Fruit fly (Drosophila melanogaster) whole organism, embryonic: Measurements from ENCODE around the gene da.
A peak's percentile ranks its signal among the peaks of the same experiment; 100 is the strongest.

Source experiments
- Ada2b ChIP-seq: fragments of 200-800 bp; sonication (Bioruptor generic); IDR thresholded peaks from 2 replicates; pipeline ENCODE4 v1.3.6; 2022; ENCODE audit warnings: missing biosample characterization, missing genetic modification characterization
- Asciz ChIP-seq: fragments of 200-800 bp; sonication (Bioruptor generic); optimal IDR thresholded peaks from 2 replicates; lab custom pipeline; 2017; ENCODE audit warnings: missing biosample characterization, mild to moderate bottlenecking, missing genetic modification characterization, missing genetic modification reagents
- Awh ChIP-seq: fragments of 200-800 bp; sonication (Bioruptor generic); IDR thresholded peaks from 2 replicates; pipeline ENCODE4, ENCODE4 v1.3.6; 2022; ENCODE audit warnings: missing biosample characterization, missing genetic modification characterization
- B-H1 ChIP-seq: fragments of 200-800 bp; sonication (Bioruptor generic); IDR thresholded peaks from 3 replicates; pipeline ENCODE4 v1.3.6; 2022; ENCODE audit warnings: missing biosample characterization, missing genetic modification characterization
- CG10321 ChIP-seq: fragments of 200-800 bp; sonication (Bioruptor generic); IDR thresholded peaks from 2 replicates; pipeline ENCODE4 v1.3.6; 2022; ENCODE audit warnings: missing biosample characterization, missing genetic modification characterization
- CG10565 ChIP-seq: fragments of 200-800 bp; sonication (Bioruptor generic); optimal IDR thresholded peaks from 3 replicates; lab custom pipeline; 2016; ENCODE audit warnings: missing biosample characterization, mild to moderate bottlenecking, missing genetic modification characterization
- CG11398 ChIP-seq: fragments of 200-800 bp; sonication (Bioruptor generic); optimal IDR thresholded peaks from 2 replicates; lab custom pipeline; 2016; ENCODE audit warnings: missing biosample characterization, missing genetic modification characterization
- CG12744 ChIP-seq: fragments of 200-800 bp; sonication (Bioruptor generic); optimal IDR thresholded peaks from 2 replicates; lab custom pipeline; 2016; ENCODE audit warnings: missing biosample characterization, missing genetic modification characterization
- CG13624 ChIP-seq: fragments of 200-800 bp; sonication (Bioruptor generic); optimal IDR thresholded peaks from 2 replicates; lab custom pipeline; 2016; ENCODE audit warnings: missing biosample characterization, missing genetic modification characterization
- CG18011 ChIP-seq: fragments of 200-800 bp; sonication (Bioruptor generic); optimal IDR thresholded peaks from 2 replicates; lab custom pipeline; 2017; ENCODE audit warnings: missing biosample characterization, missing genetic modification characterization, mild to moderate bottlenecking, moderate library complexity, missing genotype
- CG2712 ChIP-seq: fragments of 200-800 bp; optimal IDR thresholded peaks from 3 replicates; lab custom pipeline; 2019; ENCODE audit warnings: missing biosample characterization, mild to moderate bottlenecking, missing genetic modification characterization, moderate library complexity
- CG34224 ChIP-seq: fragments of 200-800 bp; sonication (Bioruptor generic); IDR thresholded peaks from 3 replicates; pipeline ENCODE4 v1.3.6; 2022; ENCODE audit warnings: missing biosample characterization, missing genetic modification characterization; ENCODE audit not compliant: partially characterized antibody
- CG4282 ChIP-seq: fragments of 200-800 bp; sonication (Bioruptor generic); optimal IDR thresholded peaks from 2 replicates; lab custom pipeline; 2016; ENCODE audit warnings: missing biosample characterization, missing genetic modification characterization
- CG4360 ChIP-seq: fragments of 200-800 bp; sonication (Bioruptor generic); IDR thresholded peaks from 2 replicates; pipeline ENCODE4 v1.3.6; 2022; ENCODE audit warnings: missing biosample characterization, missing genetic modification characterization
- CG4617 ChIP-seq: fragments of 200-800 bp; sonication (Bioruptor generic); optimal IDR thresholded peaks from 3 replicates; lab custom pipeline; 2016; ENCODE audit warnings: missing biosample characterization, missing genetic modification characterization, borderline replicate concordance
- CG4820 ChIP-seq: fragments of 200-800 bp; sonication (Bioruptor generic); optimal IDR thresholded peaks from 3 replicates; lab custom pipeline; 2016; ENCODE audit warnings: missing biosample characterization, missing genetic modification characterization
- Dip3 ChIP-seq: fragments of 200-800 bp; sonication (Bioruptor generic); optimal IDR thresholded peaks from 3 replicates; lab custom pipeline; 2016; ENCODE audit warnings: missing biosample characterization, missing genetic modification characterization
- Doc3 ChIP-seq: fragments of 200-800 bp; sonication (Bioruptor generic); IDR thresholded peaks from 3 replicates; pipeline ENCODE4 v1.3.6; 2022; ENCODE audit warnings: missing biosample characterization, missing genetic modification characterization; ENCODE audit not compliant: partially characterized antibody
- HLH4C ChIP-seq: fragments of 200-800 bp; sonication (Bioruptor generic); IDR thresholded peaks from 3 replicates; pipeline ENCODE4 v1.3.6; 2022; ENCODE audit warnings: missing biosample characterization, missing genetic modification characterization; ENCODE audit not compliant: partially characterized antibody
- Hey ChIP-seq: fragments of 200-800 bp; sonication (Bioruptor generic); optimal IDR thresholded peaks from 3 replicates; lab custom pipeline; 2018; ENCODE audit warnings: missing biosample characterization, mild to moderate bottlenecking, missing genetic modification characterization
- Hr3 ChIP-seq: fragments of 200-800 bp; sonication (Bioruptor generic); optimal IDR thresholded peaks from 3 replicates; lab custom pipeline; 2016; ENCODE audit warnings: missing biosample characterization, missing genetic modification characterization
- NFAT ChIP-seq: fragments of 200-800 bp; sonication (Bioruptor generic); IDR thresholded peaks from 2 replicates; pipeline ENCODE4 v1.3.6; 2022; ENCODE audit warnings: missing biosample characterization, missing genetic modification characterization
- Opbp ChIP-seq: fragments of 200-800 bp; sonication (Bioruptor generic); IDR thresholded peaks from 3 replicates; pipeline ENCODE4 v1.3.6; 2022; ENCODE audit warnings: missing biosample characterization, missing genetic modification characterization; ENCODE audit not compliant: partially characterized antibody
- Poxn ChIP-seq: fragments of 200-800 bp; sonication (Bioruptor generic); IDR thresholded peaks from 2 replicates; pipeline ENCODE4 v1.3.6; 2022; ENCODE audit warnings: missing biosample characterization, missing genetic modification characterization
- Stat92E ChIP-seq, 3 experiments: fragments of >200 bp in 2 of 3; fragments of 200-800 bp in 1 of 3; sonication (Bioruptor generic) in 1 of 3; optimal IDR thresholded peaks; 2 replicates each; lab custom pipeline; 2017 to 2019; ENCODE audit warnings: missing biosample characterization in 3 of 3, missing genetic modification characterization in 3 of 3, mild to moderate bottlenecking in 1 of 3, moderate library complexity in 1 of 3
- bab2 ChIP-seq: fragments of 200-800 bp; sonication (Bioruptor generic); optimal IDR thresholded peaks from 2 replicates; lab custom pipeline; 2016; ENCODE audit warnings: missing biosample characterization, missing genetic modification characterization
- caup ChIP-seq: fragments of 200-800 bp; sonication (Bioruptor generic); optimal IDR thresholded peaks from 3 replicates; lab custom pipeline; 2017; ENCODE audit warnings: missing biosample characterization, mild to moderate bottlenecking, missing genetic modification characterization, moderate library complexity; ENCODE audit not compliant: severe bottlenecking
- croc ChIP-seq: fragments of 200-800 bp; sonication (Bioruptor generic); conservative IDR thresholded peaks from 3 replicates; pipeline ENCODE4 v1.3.6; 2022; ENCODE audit warnings: missing biosample characterization, missing genetic modification characterization
- crp ChIP-seq, 2 experiments: fragments of 200-800 bp; sonication (Bioruptor generic); optimal IDR thresholded peaks; 2 replicates in 1 of 2; 3 replicates in 1 of 2; lab custom pipeline; 2017; ENCODE audit warnings: missing biosample characterization in 2 of 2, missing genetic modification characterization in 2 of 2, mild to moderate bottlenecking in 1 of 2, moderate library complexity in 1 of 2
- ems ChIP-seq: fragments of 200-800 bp; sonication (Bioruptor generic); optimal IDR thresholded peaks from 3 replicates; lab custom pipeline; 2016; ENCODE audit warnings: missing biosample characterization, missing genetic modification characterization
- en ChIP-seq: fragments of 200-800 bp; sonication (Bioruptor generic); optimal IDR thresholded peaks from 2 replicates; lab custom pipeline; 2016; ENCODE audit warnings: missing biosample characterization, missing genetic modification characterization
- ewg ChIP-seq: fragments of 200-800 bp; sonication (Bioruptor generic); optimal IDR thresholded peaks from 3 replicates; lab custom pipeline; 2017; ENCODE audit warnings: mild to moderate bottlenecking, missing biosample characterization, missing genetic modification reagents, missing genetic modification characterization
- gsb-n ChIP-seq: fragments of 200-800 bp; sonication (Bioruptor generic); optimal IDR thresholded peaks from 3 replicates; lab custom pipeline; 2018; ENCODE audit warnings: missing biosample characterization, mild to moderate bottlenecking, missing genetic modification characterization
- lab ChIP-seq: fragments of 200-800 bp; sonication (Bioruptor generic); optimal IDR thresholded peaks from 3 replicates; lab custom pipeline; 2017; ENCODE audit warnings: missing biosample characterization, missing genetic modification characterization, mild to moderate bottlenecking, moderate library complexity, missing genetic modification reagents
- mld ChIP-seq: fragments of 200-800 bp; sonication (Bioruptor generic); IDR thresholded peaks from 3 replicates; pipeline ENCODE4 v1.3.6; 2022; ENCODE audit warnings: missing biosample characterization, missing genetic modification characterization; ENCODE audit not compliant: partially characterized antibody
- nau ChIP-seq: fragments of 200-800 bp; sonication (Bioruptor generic); optimal IDR thresholded peaks from 3 replicates; lab custom pipeline; 2017; ENCODE audit warnings: missing biosample characterization, mild to moderate bottlenecking, missing genetic modification characterization, missing genetic modification reagents
- oc ChIP-seq: fragments of 200-800 bp; sonication (Bioruptor generic); optimal IDR thresholded peaks from 2 replicates; lab custom pipeline; 2018; ENCODE audit warnings: missing biosample characterization, mild to moderate bottlenecking, missing genetic modification characterization, moderate library complexity
- pfk ChIP-seq: fragments of 200-800 bp; sonication (Bioruptor generic); optimal IDR thresholded peaks from 2 replicates; lab custom pipeline; 2018; ENCODE audit warnings: missing biosample characterization, mild to moderate bottlenecking, missing genetic modification characterization, moderate library complexity
- prd ChIP-seq, 3 experiments: fragments of >200 bp in 2 of 3; fragments of 200-800 bp in 1 of 3; sonication (Bioruptor generic) in 1 of 3; optimal IDR thresholded peaks in 2 of 3; IDR thresholded peaks in 1 of 3; 2 replicates in 2 of 3; 3 replicates in 1 of 3; pipeline versions ENCODE4 v1.3.6 to Lab custom; 2017 to 2022; ENCODE audit warnings: missing biosample characterization in 1 of 3, missing genetic modification characterization in 1 of 3
- pros ChIP-seq: fragments of 200-800 bp; sonication (Bioruptor generic); optimal IDR thresholded peaks from 3 replicates; lab custom pipeline; 2019; ENCODE audit warnings: missing biosample characterization, mild to moderate bottlenecking, missing genetic modification characterization, moderate library complexity
- pzg ChIP-seq: fragments of 200-800 bp; sonication (Bioruptor generic); optimal IDR thresholded peaks from 3 replicates; lab custom pipeline; 2018; ENCODE audit warnings: missing biosample characterization, mild to moderate bottlenecking, missing genetic modification characterization, moderate library complexity
- sens-2 ChIP-seq: fragments of 200-800 bp; sonication (Bioruptor generic); IDR thresholded peaks from 2 replicates; pipeline ENCODE4 v1.3.6; 2022; ENCODE audit warnings: missing biosample characterization, missing genetic modification characterization
- slou ChIP-seq: fragments of 200-800 bp; sonication (Bioruptor generic); optimal IDR thresholded peaks from 3 replicates; lab custom pipeline; 2016; ENCODE audit warnings: missing biosample characterization, missing genetic modification characterization
- sqz ChIP-seq: fragments of 200-800 bp; sonication (Bioruptor generic); optimal IDR thresholded peaks from 3 replicates; lab custom pipeline; 2018; ENCODE audit warnings: missing biosample characterization, mild to moderate bottlenecking, missing genetic modification characterization
- stc ChIP-seq: fragments of 200-800 bp; sonication (Bioruptor generic); IDR thresholded peaks from 2 replicates; pipeline ENCODE4 v1.3.6; 2022; ENCODE audit warnings: missing biosample characterization, missing genetic modification characterization
- sug ChIP-seq: fragments of 200-800 bp; optimal IDR thresholded peaks from 2 replicates; lab custom pipeline; 2019; ENCODE audit warnings: missing biosample characterization, mild to moderate bottlenecking, missing genetic modification characterization, moderate library complexity
- tup ChIP-seq: fragments of 200-800 bp; sonication (Bioruptor generic); optimal IDR thresholded peaks from 2 replicates; lab custom pipeline; 2016; ENCODE audit warnings: missing biosample characterization, mild to moderate bottlenecking, missing genetic modification characterization, moderate library complexity
- tx ChIP-seq: fragments of 200-800 bp; sonication (Bioruptor generic); optimal IDR thresholded peaks from 2 replicates; lab custom pipeline; 2016; ENCODE audit warnings: missing biosample characterization, missing genetic modification characterization

Gene da

DNA sequence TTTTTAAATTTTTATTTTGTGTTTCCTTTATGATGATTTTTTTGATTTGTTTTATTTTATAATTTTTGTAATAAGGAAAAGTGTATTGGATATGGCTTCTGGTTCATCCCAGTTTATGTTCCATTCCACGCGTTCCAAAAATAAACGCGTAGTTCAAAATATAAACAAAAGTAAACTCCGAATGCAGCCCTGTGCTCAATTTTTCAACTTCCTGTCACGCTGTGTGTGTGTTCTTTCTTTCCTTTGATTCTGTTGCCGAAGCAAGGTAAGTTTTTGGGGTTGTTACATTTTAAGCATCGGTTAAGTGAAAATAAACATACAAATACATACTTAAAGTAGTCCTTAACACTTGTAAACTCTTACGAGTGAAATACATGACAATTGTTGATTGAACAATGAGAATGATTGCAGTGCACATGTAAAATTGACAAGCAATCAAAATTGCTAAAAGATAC, 20.2 kb downstream of the da start, which contains the start of the genes Ip259 and RpS27A (continued):
- TF ChIP-seq crp (GFP tag; optimal IDR thresholded peaks at IDR 0.05; lab: Kevin White, UChicago) = peak in 1 of 2 experiments; percentile 47
- TF ChIP-seq CG12744 = peak; percentile 55
- TF ChIP-seq sug = peak; percentile 75
- TF ChIP-seq Dip3 (GFP tag; lab: Kevin White, UChicago) = peak; percentile 68
- peak; percentile 93 for TF ChIP-seq caup
- no peak for TF ChIP-seq tx (GFP tag; lab: Kevin White, UChicago)
- peak; percentile 86 for TF ChIP-seq sens-2
- no peak for TF ChIP-seq Hey
- peak; percentile 75 for TF ChIP-seq Awh (GFP tag; lab: Robert Waterston, UW)
- TF ChIP-seq CG2712 (tag; lab: Kevin White, UChicago) = peak; percentile 79
- peak; percentile 1 for TF ChIP-seq bab2 (GFP tag; lab: Kevin White, UChicago)
- peak; percentile 70 for TF ChIP-seq Asciz (GFP tag; lab: Kevin White, UChicago)
- peak; percentile 96 for TF ChIP-seq pfk
- TF ChIP-seq CG10321 (GFP tag; lab: Robert Waterston, UW) = peak; percentile 44; the same call in 1 of the 2 replicates
- no peak for TF ChIP-seq CG4282
- peak; percentile 61 for TF ChIP-seq croc (GFP tag; lab: Robert Waterston, UW)
- peak; percentile 46 for TF ChIP-seq CG4617 (GFP tag; lab: Kevin White, UChicago)
- TF ChIP-seq ewg (GFP tag; lab: Kevin White, UChicago) = peak; percentile 64
- peak; percentile 73 for TF ChIP-seq pzg
- TF ChIP-seq Hr3 (GFP tag; lab: Kevin White, UChicago) = peak; percentile 33
- no peak; the same call in 1 of the 2 replicates for TF ChIP-seq NFAT
- no peak for TF ChIP-seq oc (tag; lab: Kevin White, UChicago)
- TF ChIP-seq CG18011 (GFP tag; lab: Kevin White, UChicago) = peak; percentile 55
- TF ChIP-seq Opbp = no peak; the same call in 2 of the 3 replicates
- peak in 1 of 3 experiments; percentile 65 for TF ChIP-seq Stat92E (GFP tag; optimal IDR thresholded peaks at IDR 0.05; lab: Kevin White, UChicago)
- TF ChIP-seq CG13624 (GFP tag; lab: Kevin White, UChicago) = peak; percentile 82
- peak; percentile 67 for TF ChIP-seq CG11398
- peak; percentile 63 for TF ChIP-seq en (GFP tag; lab: Kevin White, UChicago)
- peak; percentile 77 for TF ChIP-seq slou (GFP tag; lab: Kevin White, UChicago)
- TF ChIP-seq sqz (GFP tag; lab: Kevin White, UChicago) = no peak
- no peak for TF ChIP-seq CG10565 (GFP tag; lab: Kevin White, UChicago)
- no peak; the same call in 1 of the 2 replicates for TF ChIP-seq Ada2b (GFP tag; lab: Robert Waterston, UW)
- TF ChIP-seq Doc3 (GFP tag; lab: Robert Waterston, UW) = no peak
- TF ChIP-seq ems = peak; percentile 21
- TF ChIP-seq nau = peak; percentile 69
- TF ChIP-seq gsb-n = peak; percentile 67
- no peak for TF ChIP-seq tup (GFP tag; lab: Kevin White, UChicago)
- peak; percentile 45 for TF ChIP-seq CG4820 (GFP tag; lab: Kevin White, UChicago)
- no peak for TF ChIP-seq pros (GFP tag; lab: Kevin White, UChicago)
- no peak for TF ChIP-seq Poxn (GFP tag; lab: Robert Waterston, UW)
- TF ChIP-seq CG4360 (GFP tag; lab: Robert Waterston, UW) = 0 out of 2 replicates have a peak, but pooled peaks have one; percentile 40
- no peak for TF ChIP-seq lab (GFP tag; lab: Kevin White, UChicago)
- no peak for TF ChIP-seq prd (optimal IDR thresholded peaks at IDR 0.05; lab: Kevin White, UChicago)
- peak; percentile 62; the same call in 2 of the 3 replicates for TF ChIP-seq prd (GFP tag; IDR thresholded peaks at IDR 0.05; lab: Robert Waterston, UW)
- no peak for TF ChIP-seq mld (GFP tag; lab: Robert Waterston, UW)
- peak; percentile 75 for TF ChIP-seq stc (GFP tag; lab: Robert Waterston, UW)
- TF ChIP-seq HLH4C (GFP tag; lab: Robert Waterston, UW) = no peak
- no peak; the same call in 2 of the 3 replicates for TF ChIP-seq CG34224 (GFP tag; lab: Robert Waterston, UW)
- peak; percentile 47; the same call in 2 of the 3 replicates for TF ChIP-seq B-H1 (GFP tag; lab: Robert Waterston, UW)
